Worm (Caenorhabditis elegans) whole organism, L2 larva: ENCODE data around the gene C35A11.2.

Source experiments
- C34F6.9 ChIP-seq: fragments of 150-350 bp; optimal IDR thresholded peaks from 2 replicates; lab custom pipeline; 2014; ENCODE audit warnings: missing biosample characterization, missing genetic modification characterization
- R02D3.7 ChIP-seq: fragments of 150-350 bp; optimal IDR thresholded peaks from 2 replicates; lab custom pipeline; 2014; ENCODE audit warnings: missing biosample characterization, missing genetic modification characterization
- Y55F3AM.14 ChIP-seq: fragments of 200-800 bp; sonication (Bioruptor generic); optimal IDR thresholded peaks from 2 replicates; lab custom pipeline; 2018; ENCODE audit warnings: mild to moderate bottlenecking, missing genetic modification characterization, missing compliant biosample characterization
- alr-1 ChIP-seq: fragments of 150-350 bp; optimal IDR thresholded peaks from 2 replicates; lab custom pipeline; 2014; ENCODE audit warnings: missing biosample characterization, missing genetic modification characterization
- aly-2 ChIP-seq: fragments of 150-350 bp; optimal IDR thresholded peaks from 2 replicates; lab custom pipeline; 2014; ENCODE audit warnings: missing biosample characterization, missing genetic modification characterization
- blmp-1 ChIP-seq: sonication (generic microtip); optimal IDR thresholded peaks from 2 replicates; lab custom pipeline; 2017; ENCODE audit warnings: missing genetic modification characterization, mild to moderate bottlenecking, missing compliant biosample characterization, antibody characterized with exemption, moderate library complexity; ENCODE audit not compliant: insufficient read depth
- ceh-16 ChIP-seq: fragments of 150-350 bp; optimal IDR thresholded peaks from 2 replicates; lab custom pipeline; 2014; ENCODE audit warnings: missing biosample characterization, missing genetic modification characterization
- ceh-82 ChIP-seq: fragments of 150-350 bp; optimal IDR thresholded peaks from 2 replicates; lab custom pipeline; 2014; ENCODE audit warnings: missing biosample characterization, missing genetic modification characterization
- crh-2 ChIP-seq: sonication (generic microtip); optimal IDR thresholded peaks from 2 replicates; lab custom pipeline; 2017; ENCODE audit warnings: missing biosample characterization, missing genetic modification characterization
- dmd-4 ChIP-seq: sonication (generic microtip); optimal IDR thresholded peaks from 2 replicates; lab custom pipeline; 2017; ENCODE audit warnings: missing biosample characterization, missing genetic modification characterization
- egl-27 ChIP-seq: sonication (generic microtip); optimal IDR thresholded peaks from 3 replicates; lab custom pipeline; 2017; ENCODE audit warnings: missing biosample characterization, missing genetic modification reagents, missing genetic modification characterization
- elt-1 ChIP-seq: fragments of 150-350 bp; optimal IDR thresholded peaks from 2 replicates; lab custom pipeline; 2014; ENCODE audit warnings: missing biosample characterization, missing genetic modification characterization
- elt-3 ChIP-seq: sonication (generic microtip); optimal IDR thresholded peaks from 2 replicates; lab custom pipeline; 2017; ENCODE audit warnings: missing biosample characterization, missing genetic modification characterization
- fos-1 ChIP-seq: fragments of 150-350 bp; optimal IDR thresholded peaks from 2 replicates; lab custom pipeline; 2014; ENCODE audit warnings: missing biosample characterization, missing genetic modification characterization
- gmeb-1 ChIP-seq: fragments of 150-350 bp; optimal IDR thresholded peaks from 2 replicates; lab custom pipeline; 2014; ENCODE audit warnings: missing biosample characterization, missing genetic modification characterization
- lin-11 ChIP-seq: fragments of 150-350 bp; sonication (generic microtip); optimal IDR thresholded peaks from 2 replicates; lab custom pipeline; 2014; ENCODE audit warnings: missing biosample characterization, missing genetic modification characterization, inconsistent platforms, mixed read lengths
- lin-13 ChIP-seq: fragments of 150-350 bp; optimal IDR thresholded peaks from 2 replicates; lab custom pipeline; 2014; ENCODE audit warnings: missing biosample characterization, missing genetic modification reagents, missing genetic modification characterization
- lin-39 ChIP-seq: fragments of 150-350 bp; optimal IDR thresholded peaks from 2 replicates; lab custom pipeline; 2014; ENCODE audit warnings: missing biosample characterization, missing genetic modification reagents, missing genetic modification characterization
- mbf-1 ChIP-seq: sonication (generic microtip); optimal IDR thresholded peaks from 2 replicates; lab custom pipeline; 2017; ENCODE audit warnings: missing biosample characterization, missing genetic modification characterization
- mdl-1 ChIP-seq, 2 experiments: fragments of 150-350 bp in 1 of 2; sonication (generic microtip) in 1 of 2; optimal IDR thresholded peaks; 2 replicates each; lab custom pipeline; 2017; ENCODE audit warnings: missing biosample characterization in 2 of 2, missing genetic modification characterization in 2 of 2
- nhr-10 ChIP-seq: sonication (generic microtip); optimal IDR thresholded peaks from 2 replicates; lab custom pipeline; 2017; ENCODE audit warnings: missing biosample characterization, missing genetic modification characterization
- nhr-11 ChIP-seq: fragments of 150-350 bp; optimal IDR thresholded peaks from 2 replicates; lab custom pipeline; 2014; ENCODE audit warnings: missing biosample characterization, missing genetic modification characterization
- nhr-12 ChIP-seq: fragments of 150-350 bp; optimal IDR thresholded peaks from 2 replicates; lab custom pipeline; 2014; ENCODE audit warnings: missing biosample characterization, missing genetic modification characterization
- nhr-21 ChIP-seq: fragments of 150-350 bp; optimal IDR thresholded peaks from 2 replicates; lab custom pipeline; 2014; ENCODE audit warnings: missing biosample characterization, missing genetic modification characterization
- nhr-23 ChIP-seq: fragments of 150-350 bp; optimal IDR thresholded peaks from 2 replicates; lab custom pipeline; 2014; ENCODE audit warnings: missing biosample characterization, missing genetic modification reagents, missing genetic modification characterization
- nhr-25 ChIP-seq: fragments of 150-350 bp; sonication (generic microtip); optimal IDR thresholded peaks from 3 replicates; lab custom pipeline; 2014; ENCODE audit warnings: missing biosample characterization, missing genetic modification characterization
- nhr-6 ChIP-seq: fragments of 150-350 bp; optimal IDR thresholded peaks from 2 replicates; lab custom pipeline; 2014; ENCODE audit warnings: missing biosample characterization, missing genetic modification characterization
- peb-1 ChIP-seq: fragments of 150-350 bp; optimal IDR thresholded peaks from 2 replicates; lab custom pipeline; 2014; ENCODE audit warnings: missing biosample characterization, missing genetic modification characterization
- sem-4 ChIP-seq: fragments of 150-350 bp; optimal IDR thresholded peaks from 2 replicates; lab custom pipeline; 2014; ENCODE audit warnings: missing biosample characterization, missing genetic modification reagents, missing genetic modification characterization
- sma-9 ChIP-seq, 2 experiments: fragments of 150-350 bp in 1 of 2; sonication (generic microtip) in 1 of 2; optimal IDR thresholded peaks; 2 replicates each; lab custom pipeline; 2014 to 2016; ENCODE audit warnings: missing genetic modification characterization in 2 of 2, mild to moderate bottlenecking in 1 of 2, missing biosample characterization in 1 of 2, missing compliant biosample characterization in 1 of 2, missing genetic modification reagents in 1 of 2, moderate library complexity in 1 of 2
- snpc-4 ChIP-seq: fragments of 150-350 bp; optimal IDR thresholded peaks from 2 replicates; lab custom pipeline; 2014; ENCODE audit warnings: missing biosample characterization, missing genetic modification characterization
- unc-39 ChIP-seq: fragments of 150-350 bp; optimal IDR thresholded peaks from 2 replicates; lab custom pipeline; 2014; ENCODE audit warnings: missing biosample characterization, missing genetic modification characterization
- unc-55 ChIP-seq: fragments of 150-350 bp; sonication (generic microtip); optimal IDR thresholded peaks from 3 replicates; lab custom pipeline; 2014; ENCODE audit warnings: missing biosample characterization, missing genetic modification reagents, missing genetic modification characterization
- unc-62 ChIP-seq: fragments of 150-350 bp; optimal IDR thresholded peaks from 2 replicates; lab custom pipeline; 2014; ENCODE audit warnings: missing biosample characterization, missing genetic modification reagents, missing genetic modification characterization
- zag-1 ChIP-seq: fragments of 150-350 bp; optimal IDR thresholded peaks from 2 replicates; lab custom pipeline; 2014; ENCODE audit warnings: missing biosample characterization, missing genetic modification characterization
- ztf-1 ChIP-seq: fragments of 200-800 bp; sonication (Bioruptor generic); conservative IDR thresholded peaks from 2 replicates; pipeline ENCODE4 v1.3.6; 2022; ENCODE audit warnings: missing genetic modification characterization, missing compliant biosample characterization
- ztf-11 ChIP-seq: sonication (generic microtip); optimal IDR thresholded peaks from 2 replicates; lab custom pipeline; 2017; ENCODE audit warnings: missing biosample characterization, missing genetic modification characterization
- ztf-4 ChIP-seq: fragments of 150-350 bp; optimal IDR thresholded peaks from 2 replicates; lab custom pipeline; 2014; ENCODE audit warnings: missing biosample characterization, missing genetic modification characterization

C35A11.2 gene

DNA sequence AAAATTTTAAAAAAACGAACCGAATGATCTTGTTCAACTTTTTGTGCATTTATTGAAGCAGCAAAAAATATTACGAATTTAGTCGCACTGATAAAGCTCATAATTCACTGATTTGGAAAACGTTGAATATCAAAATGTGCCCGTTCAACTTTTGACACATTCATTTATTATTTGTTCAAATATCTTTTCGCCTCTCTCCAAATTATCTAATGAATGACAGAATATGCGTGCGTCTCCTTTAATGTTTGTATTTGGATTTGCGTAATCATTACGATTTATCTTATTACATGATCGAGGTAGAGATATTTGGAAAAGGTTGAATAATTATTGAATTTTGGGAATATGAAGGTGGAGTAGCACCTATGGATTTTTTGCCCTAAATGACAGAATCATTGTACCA is 36.6 kb upstream of the C35A11.2 start, which contains the start of gene T09D3.3:
Gene T09D3.3 (minus strand): TSS at position 101 of the 400 bp plus-strand sequence.
- TF ChIP-seq nhr-12 (no peak), fos-1 (tag; lab: Kevin White, UChicago) (no peak)

ce11 chrV:5351483-5351882 is 34.6 kb upstream of the C35A11.2 start, which contains the start of gene srd-9:
srd-9 (plus strand) TSS chrV:5351783.
- TF ChIP-seq nhr-6 (no peak), nhr-21 (tag; lab: Kevin White, UChicago) (no peak), Y55F3AM.14 (GFP tag; lab: Kevin White, UChicago) (no peak), ztf-11 (tag; lab: Kevin White, UChicago) (no peak), peb-1 (tag; lab: Kevin White, UChicago) (no peak), blmp-1 (tag; lab: Kevin White, UChicago) (no peak), ceh-16 (tag; lab: Kevin White, UChicago) (no peak), unc-62 (no peak), elt-1 (tag; lab: Kevin White, UChicago) (no peak), zag-1 (tag; lab: Kevin White, UChicago) (no peak), ztf-4 (no peak), sma-9 (GFP tag; optimal IDR thresholded peaks at IDR 0.05; lab: Kevin White, UChicago) (no peak), sma-9 (tag; optimal IDR thresholded peaks at IDR 0.05; lab: Kevin White, UChicago) (no peak), elt-3 (no peak), lin-11 (no peak), snpc-4 (tag; lab: Kevin White, UChicago) (no peak), lin-13 (GFP tag; lab: Kevin White, UChicago) (no peak)

ce11 chrV:5358772-5359171 is 27.3 kb upstream of the C35A11.2 start, which contains the start of gene nhr-216:
nhr-216 (minus strand) TSS chrV:5358872.
- no peak for TF ChIP-seq Y55F3AM.14 (GFP tag; lab: Kevin White, UChicago)
- no peak for TF ChIP-seq ceh-16 (tag; lab: Kevin White, UChicago)
- TF ChIP-seq ztf-11 (tag; lab: Kevin White, UChicago) = no peak
- no peak for TF ChIP-seq mdl-1 (tag; optimal IDR thresholded peaks at IDR 0.05; lab: Kevin White, UChicago)
- TF ChIP-seq dmd-4 (tag; lab: Kevin White, UChicago) = no peak
- TF ChIP-seq unc-55 (GFP tag; lab: Kevin White, UChicago) = no peak
- no peak for TF ChIP-seq mbf-1 (tag; lab: Kevin White, UChicago)
- TF ChIP-seq nhr-11 = no peak
- no peak for TF ChIP-seq sma-9 (GFP tag; optimal IDR thresholded peaks at IDR 0.05; lab: Kevin White, UChicago)
- TF ChIP-seq sma-9 (tag; optimal IDR thresholded peaks at IDR 0.05; lab: Kevin White, UChicago) = no peak
- no peak for TF ChIP-seq gmeb-1 (tag; lab: Kevin White, UChicago)
- no peak for TF ChIP-seq lin-39 (tag; lab: Kevin White, UChicago)
- TF ChIP-seq peb-1 (tag; lab: Kevin White, UChicago) = no peak
- no peak for TF ChIP-seq nhr-25 (tag; lab: Kevin White, UChicago)
- TF ChIP-seq nhr-23 = no peak
- TF ChIP-seq snpc-4 (tag; lab: Kevin White, UChicago) = no peak
- TF ChIP-seq unc-39 (tag; lab: Kevin White, UChicago) = no peak
- no peak for TF ChIP-seq ceh-82 (tag; lab: Kevin White, UChicago)
- no peak for TF ChIP-seq nhr-10 (tag; lab: Kevin White, UChicago)

ce11 chrV:5362220-5362619 is 23.9 kb upstream of the C35A11.2 start:
- TF ChIP-seq nhr-12 (no peak), unc-62 (no peak), ceh-16 (tag; lab: Kevin White, UChicago) (no peak), aly-2 (tag; lab: Kevin White, UChicago) (no peak), crh-2 (tag; lab: Kevin White, UChicago) (no peak), lin-13 (GFP tag; lab: Kevin White, UChicago) (no peak), nhr-23 (no peak), ztf-11 (tag; lab: Kevin White, UChicago) (no peak), sem-4 (tag; lab: Kevin White, UChicago) (no peak), R02D3.7 (tag; lab: Kevin White, UChicago) (no peak), sma-9 (GFP tag; optimal IDR thresholded peaks at IDR 0.05; lab: Kevin White, UChicago) (no peak), sma-9 (tag; optimal IDR thresholded peaks at IDR 0.05; lab: Kevin White, UChicago) (no peak), alr-1 (tag; lab: Kevin White, UChicago) (no peak), nhr-25 (tag; lab: Kevin White, UChicago) (no peak), C34F6.9 (tag; lab: Kevin White, UChicago) (no peak), ztf-1 (GFP tag; lab: Robert Waterston, UW) (no peak), egl-27 (tag; lab: Kevin White, UChicago) (no peak)
